Fruit fly (Drosophila melanogaster) whole organism, embryonic: ENCODE measurements around the gene CG5382.

ENCODE experiments used
- Atf3 ChIP-seq: fragments of 200-800 bp; sonication (Bioruptor generic); optimal IDR thresholded peaks from 3 replicates; lab custom pipeline; 2016; ENCODE audit warnings: missing biosample characterization, missing genetic modification characterization
- Bteb2 ChIP-seq: fragments of 200-800 bp; sonication (Bioruptor generic); optimal IDR thresholded peaks from 2 replicates; lab custom pipeline; 2016; ENCODE audit warnings: missing biosample characterization, missing genetic modification characterization
- C15 ChIP-seq: fragments of 200-800 bp; sonication (Bioruptor generic); IDR thresholded peaks from 3 replicates; pipeline ENCODE4 v1.3.6; 2022; ENCODE audit warnings: missing biosample characterization, missing genetic modification characterization
- CG10462 ChIP-seq: fragments of 200-800 bp; sonication (Bioruptor generic); optimal IDR thresholded peaks from 2 replicates; lab custom pipeline; 2016; ENCODE audit warnings: missing biosample characterization, missing genetic modification characterization
- CG12104 ChIP-seq: fragments of 200-800 bp; sonication (Bioruptor generic); optimal IDR thresholded peaks from 3 replicates; lab custom pipeline; 2016; ENCODE audit warnings: missing biosample characterization, missing genetic modification characterization
- CG12299 ChIP-seq: fragments of 200-800 bp; sonication (Bioruptor generic); optimal IDR thresholded peaks from 2 replicates; lab custom pipeline; 2018; ENCODE audit warnings: missing biosample characterization, mild to moderate bottlenecking, missing genetic modification characterization
- CG12391 ChIP-seq: fragments of 200-800 bp; sonication (Bioruptor generic); optimal IDR thresholded peaks from 3 replicates; lab custom pipeline; 2018; ENCODE audit warnings: missing biosample characterization, mild to moderate bottlenecking, missing genetic modification characterization, moderate library complexity
- CG15696 ChIP-seq: fragments of 200-800 bp; sonication (Bioruptor generic); optimal IDR thresholded peaks from 2 replicates; lab custom pipeline; 2019; ENCODE audit warnings: missing biosample characterization, mild to moderate bottlenecking, missing genetic modification characterization, moderate library complexity
- CG18011 ChIP-seq: fragments of 200-800 bp; sonication (Bioruptor generic); optimal IDR thresholded peaks from 2 replicates; lab custom pipeline; 2017; ENCODE audit warnings: missing biosample characterization, missing genetic modification characterization, mild to moderate bottlenecking, moderate library complexity, missing genotype
- CG18764 ChIP-seq: fragments of 200-800 bp; sonication (Bioruptor generic); optimal IDR thresholded peaks from 3 replicates; lab custom pipeline; 2016; ENCODE audit warnings: missing biosample characterization, missing genetic modification characterization
- CG31365 ChIP-seq: fragments of 200-800 bp; sonication (Bioruptor generic); optimal IDR thresholded peaks from 2 replicates; lab custom pipeline; 2018; ENCODE audit warnings: missing biosample characterization, mild to moderate bottlenecking, missing genetic modification characterization
- CG31388 ChIP-seq: fragments of 200-800 bp; sonication (Bioruptor generic); optimal IDR thresholded peaks from 2 replicates; lab custom pipeline; 2016; ENCODE audit warnings: missing biosample characterization, missing genetic modification characterization
- CG34224 ChIP-seq: fragments of 200-800 bp; sonication (Bioruptor generic); IDR thresholded peaks from 3 replicates; pipeline ENCODE4 v1.3.6; 2022; ENCODE audit warnings: missing biosample characterization, missing genetic modification characterization; ENCODE audit not compliant: partially characterized antibody
- CG3838 ChIP-seq: fragments of 200-800 bp; sonication (Bioruptor generic); optimal IDR thresholded peaks from 3 replicates; lab custom pipeline; 2016; ENCODE audit warnings: missing biosample characterization, missing genetic modification characterization
- CG4424 ChIP-seq: fragments of 200-800 bp; sonication (Bioruptor generic); optimal IDR thresholded peaks from 3 replicates; lab custom pipeline; 2016; ENCODE audit warnings: missing biosample characterization, missing genetic modification characterization
- CG4730 ChIP-seq: fragments of 200-800 bp; sonication (Bioruptor generic); IDR thresholded peaks from 2 replicates; pipeline ENCODE4 v1.3.6; 2022; ENCODE audit warnings: missing biosample characterization, missing genetic modification characterization
- CG4820 ChIP-seq: fragments of 200-800 bp; sonication (Bioruptor generic); optimal IDR thresholded peaks from 3 replicates; lab custom pipeline; 2016; ENCODE audit warnings: missing biosample characterization, missing genetic modification characterization
- CG5245 ChIP-seq: fragments of 200-800 bp; sonication (Bioruptor generic); optimal IDR thresholded peaks from 3 replicates; lab custom pipeline; 2016; ENCODE audit warnings: missing biosample characterization, missing genetic modification characterization
- CG7963 ChIP-seq: fragments of 200-800 bp; sonication (Bioruptor generic); IDR thresholded peaks from 3 replicates; pipeline ENCODE4 v1.3.6; 2022; ENCODE audit warnings: missing biosample characterization, missing genetic modification characterization; ENCODE audit not compliant: partially characterized antibody
- CG8281 ChIP-seq: fragments of 200-800 bp; sonication (Bioruptor generic); optimal IDR thresholded peaks from 2 replicates; lab custom pipeline; 2018; ENCODE audit warnings: missing biosample characterization, mild to moderate bottlenecking, missing genetic modification characterization, moderate library complexity
- CG8359 ChIP-seq: fragments of 200-800 bp; sonication (Bioruptor generic); optimal IDR thresholded peaks from 2 replicates; lab custom pipeline; 2017; ENCODE audit warnings: missing biosample characterization, mild to moderate bottlenecking, missing genetic modification characterization, borderline replicate concordance
- CG9609 ChIP-seq: fragments of 200-800 bp; sonication (Bioruptor generic); optimal IDR thresholded peaks from 3 replicates; lab custom pipeline; 2016; ENCODE audit warnings: missing biosample characterization, missing genetic modification characterization
- CG9817 ChIP-seq: fragments of 200-800 bp; sonication (Bioruptor generic); optimal IDR thresholded peaks from 2 replicates; lab custom pipeline; 2018; ENCODE audit warnings: missing biosample characterization, mild to moderate bottlenecking, missing genetic modification characterization, moderate library complexity
- CTCF ChIP-seq: fragments of 200-800 bp; sonication (Bioruptor generic); optimal IDR thresholded peaks from 2 replicates; lab custom pipeline; 2017; ENCODE audit warnings: missing biosample characterization, mild to moderate bottlenecking, missing genetic modification characterization, moderate library complexity
- Deaf1 ChIP-seq: fragments of 200-800 bp; optimal IDR thresholded peaks from 3 replicates; lab custom pipeline; 2019; ENCODE audit warnings: missing biosample characterization, mild to moderate bottlenecking, missing genetic modification characterization, moderate library complexity
- Dip3 ChIP-seq: fragments of 200-800 bp; sonication (Bioruptor generic); optimal IDR thresholded peaks from 3 replicates; lab custom pipeline; 2016; ENCODE audit warnings: missing biosample characterization, missing genetic modification characterization
- Doc2 ChIP-seq: fragments of 200-800 bp; sonication (Bioruptor generic); IDR thresholded peaks from 2 replicates; pipeline ENCODE4 v1.3.6; 2022; ENCODE audit warnings: missing biosample characterization, missing genetic modification characterization
- Hr51 ChIP-seq, 2 experiments: fragments of 200-800 bp; sonication (Bioruptor generic); optimal IDR thresholded peaks; 2 replicates in 1 of 2; 3 replicates in 1 of 2; lab custom pipeline; 2016 to 2018; ENCODE audit warnings: missing biosample characterization in 2 of 2, missing genetic modification characterization in 2 of 2, mild to moderate bottlenecking in 1 of 2, moderate library complexity in 1 of 2
- Ptx1 ChIP-seq: fragments of 200-800 bp; sonication (Bioruptor generic); IDR thresholded peaks from 2 replicates; pipeline ENCODE4 v1.3.6; 2022; ENCODE audit warnings: missing biosample characterization, missing genetic modification characterization
- Sox100B ChIP-seq: fragments of 200-800 bp; sonication (Bioruptor generic); optimal IDR thresholded peaks from 3 replicates; lab custom pipeline; 2018; ENCODE audit warnings: missing biosample characterization, mild to moderate bottlenecking, missing genetic modification characterization
- Spps ChIP-seq: fragments of 200-800 bp; sonication (Bioruptor generic); optimal IDR thresholded peaks from 2 replicates; lab custom pipeline; 2018; ENCODE audit warnings: missing biosample characterization, mild to moderate bottlenecking, missing genetic modification characterization
- Sry-δ ChIP-seq: fragments of 200-800 bp; sonication (Bioruptor generic); optimal IDR thresholded peaks from 2 replicates; lab custom pipeline; 2016; ENCODE audit warnings: missing biosample characterization, missing genetic modification characterization
- Vsx1 ChIP-seq: fragments of 200-800 bp; sonication (Bioruptor generic); optimal IDR thresholded peaks from 2 replicates; lab custom pipeline; 2017; ENCODE audit warnings: missing biosample characterization, mild to moderate bottlenecking, missing genetic modification characterization, missing genetic modification reagents
- bab2 ChIP-seq: fragments of 200-800 bp; sonication (Bioruptor generic); optimal IDR thresholded peaks from 2 replicates; lab custom pipeline; 2016; ENCODE audit warnings: missing biosample characterization, missing genetic modification characterization
- cad ChIP-seq: fragments of >200 bp; optimal IDR thresholded peaks from 2 replicates; lab custom pipeline; 2017; ENCODE audit warnings: missing biosample characterization, missing genetic modification characterization
- chif ChIP-seq, 2 experiments: fragments of 200-800 bp; sonication (Bioruptor generic); optimal IDR thresholded peaks; 3 replicates each; lab custom pipeline; 2016; ENCODE audit warnings: missing biosample characterization in 2 of 2, missing genetic modification characterization in 2 of 2
- chinmo ChIP-seq: fragments of 200-800 bp; sonication (Bioruptor generic); IDR thresholded peaks from 4 replicates; pipeline ENCODE4 v1.3.6; 2022; ENCODE audit warnings: missing biosample characterization, missing genetic modification characterization; ENCODE audit not compliant: partially characterized antibody
- fru ChIP-seq: fragments of >200 bp; optimal IDR thresholded peaks from 2 replicates; lab custom pipeline; 2017
- grau ChIP-seq: fragments of 200-800 bp; optimal IDR thresholded peaks from 3 replicates; lab custom pipeline; 2019; ENCODE audit warnings: missing biosample characterization, mild to moderate bottlenecking, missing genetic modification characterization, moderate library complexity
- klu ChIP-seq: fragments of 200-800 bp; sonication (Bioruptor generic); IDR thresholded peaks from 2 replicates; pipeline ENCODE4 v1.3.6; 2022; ENCODE audit warnings: missing biosample characterization, missing genetic modification characterization
- lilli ChIP-seq: fragments of 200-800 bp; sonication (Bioruptor generic); optimal IDR thresholded peaks from 3 replicates; lab custom pipeline; 2016; ENCODE audit warnings: missing biosample characterization, missing genetic modification characterization
- nerfin-2 ChIP-seq: fragments of 200-800 bp; sonication (Bioruptor generic); IDR thresholded peaks from 2 replicates; pipeline ENCODE4 v1.3.6; 2022; ENCODE audit warnings: missing biosample characterization, missing genetic modification characterization; ENCODE audit not compliant: partially characterized antibody
- odd ChIP-seq: fragments of 200-800 bp; sonication (Bioruptor generic); optimal IDR thresholded peaks from 2 replicates; lab custom pipeline; 2017; ENCODE audit warnings: missing biosample characterization, mild to moderate bottlenecking, missing genetic modification characterization
- otp ChIP-seq: fragments of 200-800 bp; sonication (Bioruptor generic); IDR thresholded peaks from 3 replicates; pipeline ENCODE4, ENCODE4 v1.3.6; 2022; ENCODE audit warnings: missing biosample characterization, missing genetic modification characterization
- pnt ChIP-seq: fragments of 200-800 bp; sonication (Bioruptor generic); optimal IDR thresholded peaks from 3 replicates; lab custom pipeline; 2016; ENCODE audit warnings: missing biosample characterization, missing genetic modification characterization
- run ChIP-seq: fragments of 200-800 bp; sonication (Bioruptor generic); optimal IDR thresholded peaks from 3 replicates; lab custom pipeline; 2018; ENCODE audit warnings: missing biosample characterization, mild to moderate bottlenecking, missing genetic modification characterization
- so ChIP-seq: fragments of 200-800 bp; sonication (Bioruptor generic); IDR thresholded peaks from 3 replicates; pipeline ENCODE4 v1.3.6; 2022; ENCODE audit warnings: missing biosample characterization, missing genetic modification characterization
- toy ChIP-seq: fragments of 200-800 bp; sonication (Bioruptor generic); IDR thresholded peaks from 2 replicates; pipeline ENCODE4 v1.3.6; 2022; ENCODE audit warnings: missing biosample characterization, missing genetic modification characterization
- tup ChIP-seq: fragments of 200-800 bp; sonication (Bioruptor generic); optimal IDR thresholded peaks from 2 replicates; lab custom pipeline; 2016; ENCODE audit warnings: missing biosample characterization, mild to moderate bottlenecking, missing genetic modification characterization, moderate library complexity
- twi ChIP-seq: fragments of 200-800 bp; optimal IDR thresholded peaks from 2 replicates; lab custom pipeline; 2019; ENCODE audit warnings: missing biosample characterization, mild to moderate bottlenecking, missing genetic modification characterization, moderate library complexity
- unpg ChIP-seq: fragments of 200-800 bp; sonication (Bioruptor generic); optimal IDR thresholded peaks from 3 replicates; lab custom pipeline; 2018; ENCODE audit warnings: missing biosample characterization, mild to moderate bottlenecking, missing genetic modification characterization, moderate library complexity
- usp ChIP-seq: fragments of >200 bp; optimal IDR thresholded peaks from 2 replicates; lab custom pipeline; 2017; ENCODE audit warnings: missing biosample characterization, missing genetic modification characterization

Gene CG5382

dm6 chr3R:22328665-22329350, 37.0 kb downstream of the CG5382 start, which contains the start of gene CG7080 (continued):
- TF ChIP-seq otp (GFP tag; lab: Robert Waterston, UW) (no peak), tup (GFP tag; lab: Kevin White, UChicago) (no peak), nerfin-2 (GFP tag; lab: Robert Waterston, UW) (no peak), Dip3 (GFP tag; lab: Kevin White, UChicago) (no peak), so (GFP tag; lab: Robert Waterston, UW) (no peak), CG4820 (GFP tag; lab: Kevin White, UChicago) (no peak), CG3838 (GFP tag; lab: Kevin White, UChicago) (no peak), cad (GFP tag; lab: Kevin White, UChicago) (no peak), CG31365 (tag; lab: Kevin White, UChicago) (no peak), CG9609 (GFP tag; lab: Kevin White, UChicago) (no peak), Ptx1 (GFP tag; lab: Robert Waterston, UW) (0 out of 2 replicates have a peak, but pooled peaks have one; percentile 32), CG7963 (GFP tag; lab: Robert Waterston, UW) (no peak), CG5245 (GFP tag; lab: Kevin White, UChicago) (no peak), bab2 (GFP tag; lab: Kevin White, UChicago) (no peak), CG4730 (GFP tag; lab: Robert Waterston, UW) (no peak), run (tag; lab: Kevin White, UChicago) (no peak), fru (lab: Kevin White, UChicago) (no peak), CG31388 (GFP tag; lab: Kevin White, UChicago) (no peak), chif (GFP tag; optimal IDR thresholded peaks at IDR 0.05; lab: Kevin White, UChicago) (no peak), CG15696 (no peak), CTCF (no peak), lilli (GFP tag; lab: Kevin White, UChicago) (no peak), twi (tag; lab: Kevin White, UChicago) (no peak), Atf3 (GFP tag; lab: Kevin White, UChicago) (no peak), CG12391 (tag; lab: Kevin White, UChicago) (no peak), Bteb2 (GFP tag; lab: Kevin White, UChicago) (no peak), CG10462 (GFP tag; lab: Kevin White, UChicago) (no peak), pnt (no peak), odd (no peak), CG34224 (GFP tag; lab: Robert Waterston, UW) (no peak), Sry-δ (GFP tag; lab: Kevin White, UChicago) (no peak), Sox100B (GFP tag; lab: Kevin White, UChicago) (peak; percentile 34), CG4424 (GFP tag; lab: Kevin White, UChicago) (no peak), Doc2 (no peak), CG8359 (GFP tag; lab: Kevin White, UChicago) (no peak), unpg (GFP tag; lab: Kevin White, UChicago) (peak; percentile 41), grau (tag; lab: Kevin White, UChicago) (no peak), chinmo (GFP tag; lab: Robert Waterston, UW) (no peak), klu (no peak), Vsx1 (GFP tag; lab: Kevin White, UChicago) (no peak), CG12299 (no peak), Hr51 (GFP tag; optimal IDR thresholded peaks at IDR 0.05; lab: Kevin White, UChicago) (peak in 1 of 2 experiments; percentile 72), Spps (tag; lab: Kevin White, UChicago) (no peak), toy (GFP tag; lab: Robert Waterston, UW) (no peak), CG9817 (tag; lab: Kevin White, UChicago) (no peak), CG8281 (no peak), Deaf1 (tag; lab: Kevin White, UChicago) (no peak), CG18011 (GFP tag; lab: Kevin White, UChicago) (no peak), usp (GFP tag; lab: Kevin White, UChicago) (no peak), C15 (GFP tag; lab: Robert Waterston, UW) (no peak), CG18764 (no peak), CG12104 (no peak)
